Worm (Caenorhabditis elegans) whole organism, early embryonic: ENCODE results near the gene tra-2.
"Not testable (repeated sequence)": the region's sequence is repeated elsewhere in the genome, so short reads cannot be mapped to it uniquely, and the experiment has no call there.

ENCODE experiments used
- B0310.2 ChIP-seq: sonication (generic microtip); optimal IDR thresholded peaks from 2 replicates; lab custom pipeline; 2016; ENCODE audit warnings: mild to moderate bottlenecking, missing genetic modification characterization, missing compliant biosample characterization
- F13C5.2 ChIP-seq: sonication (generic microtip); optimal IDR thresholded peaks from 2 replicates; lab custom pipeline; 2017; ENCODE audit warnings: mild to moderate bottlenecking, missing genetic modification characterization, inconsistent platforms, missing compliant biosample characterization
- aly-1 ChIP-seq: sonication (generic microtip); optimal IDR thresholded peaks from 2 replicates; lab custom pipeline; 2016; ENCODE audit warnings: missing genetic modification characterization, missing compliant biosample characterization
- ama-1 ChIP-seq: fragments of 150-350 bp; optimal IDR thresholded peaks from 2 replicates; lab custom pipeline; 2014
- ceh-13 ChIP-seq: fragments of 200-800 bp; sonication (Bioruptor generic); optimal IDR thresholded peaks from 2 replicates; lab custom pipeline; 2018; ENCODE audit warnings: mild to moderate bottlenecking, missing genetic modification characterization, missing compliant biosample characterization
- ceh-36 ChIP-seq: sonication (generic microtip); optimal IDR thresholded peaks from 2 replicates; lab custom pipeline; 2016; ENCODE audit warnings: missing genetic modification characterization, inconsistent platforms, missing compliant biosample characterization
- ets-7 ChIP-seq: sonication (generic microtip); optimal IDR thresholded peaks from 2 replicates; lab custom pipeline; 2016; ENCODE audit warnings: missing genotype, missing genetic modification characterization, missing compliant biosample characterization
- flt-1 ChIP-seq: fragments of 200-800 bp; sonication (Bioruptor generic); IDR thresholded peaks from 2 replicates; pipeline ENCODE4 v1.3.6; 2022; ENCODE audit warnings: missing genetic modification characterization, missing compliant biosample characterization
- hmbx-1 ChIP-seq: sonication (generic microtip); optimal IDR thresholded peaks from 2 replicates; lab custom pipeline; 2016; ENCODE audit warnings: mild to moderate bottlenecking, missing genetic modification characterization, missing compliant biosample characterization
- hmg-4 ChIP-seq: fragments of 200-800 bp; sonication (Bioruptor generic); optimal IDR thresholded peaks from 2 replicates; lab custom pipeline; 2018; ENCODE audit warnings: mild to moderate bottlenecking, missing genetic modification characterization, missing compliant biosample characterization
- hnd-1 ChIP-seq: sonication (generic microtip); optimal IDR thresholded peaks from 2 replicates; lab custom pipeline; 2016; ENCODE audit warnings: missing genetic modification characterization, missing compliant biosample characterization
- pes-1 ChIP-seq: fragments of 200-800 bp; sonication (Bioruptor generic); IDR thresholded peaks from 2 replicates; pipeline ENCODE4 v1.3.6; 2022; ENCODE audit warnings: missing genetic modification reagents, missing genetic modification characterization, missing compliant biosample characterization
- scrt-1 ChIP-seq: fragments of 200-800 bp; sonication (Bioruptor generic); IDR thresholded peaks from 2 replicates; pipeline ENCODE4 v1.3.6; 2022; ENCODE audit warnings: missing genetic modification characterization, missing compliant biosample characterization
- sea-1 ChIP-seq: fragments of 200-800 bp; sonication (Bioruptor generic); conservative IDR thresholded peaks from 2 replicates; pipeline ENCODE4 v1.3.6; 2022; ENCODE audit warnings: missing genetic modification characterization, missing compliant biosample characterization
- tbx-11 ChIP-seq: fragments of 200-800 bp; sonication (Bioruptor generic); IDR thresholded peaks from 2 replicates; pipeline ENCODE4 v1.3.6; 2022; ENCODE audit warnings: missing genetic modification characterization, missing compliant biosample characterization
- tbx-37 ChIP-seq: fragments of 200-800 bp; sonication (Bioruptor generic); conservative IDR thresholded peaks from 2 replicates; pipeline ENCODE4 v1.3.6; 2022; ENCODE audit warnings: missing genetic modification reagents, missing genetic modification characterization, missing compliant biosample characterization
- tra-4 ChIP-seq: sonication (generic microtip); optimal IDR thresholded peaks from 2 replicates; lab custom pipeline; 2017; ENCODE audit warnings: missing genetic modification characterization, missing compliant biosample characterization

The tra-2 gene

DNA sequence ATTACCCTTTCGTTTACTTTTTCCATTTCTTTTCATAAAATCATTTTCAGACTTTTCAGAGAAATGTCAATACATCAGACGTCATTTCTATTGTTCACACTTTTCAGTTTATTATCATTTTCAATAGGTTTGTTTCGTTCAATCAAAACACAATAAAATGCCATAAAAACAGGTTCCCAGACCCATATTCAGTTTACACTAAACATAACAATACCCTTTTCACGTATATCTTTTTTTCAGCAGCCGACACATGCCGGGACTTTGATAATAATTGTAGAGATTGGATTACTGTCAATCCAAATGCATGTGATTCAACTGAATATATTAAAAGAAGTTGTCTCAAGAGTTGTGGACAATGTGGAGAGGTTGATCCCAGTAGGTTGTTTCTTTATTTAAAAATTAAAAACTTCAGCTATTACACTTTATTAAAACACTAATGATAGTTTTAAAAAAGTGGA, 24.4 kb upstream of the tra-2 start, which contains the start of gene C15F1.1:
C15F1.1 (plus strand) TSS at position 51 of the 458 bp plus-strand sequence.
- no peak for TF ChIP-seq ceh-36 (tag; lab: Kevin White, UChicago)
- no peak for TF ChIP-seq tra-4 (tag; lab: Kevin White, UChicago)
- no peak for TF ChIP-seq hmg-4 (GFP tag; lab: Kevin White, UChicago)

DNA sequence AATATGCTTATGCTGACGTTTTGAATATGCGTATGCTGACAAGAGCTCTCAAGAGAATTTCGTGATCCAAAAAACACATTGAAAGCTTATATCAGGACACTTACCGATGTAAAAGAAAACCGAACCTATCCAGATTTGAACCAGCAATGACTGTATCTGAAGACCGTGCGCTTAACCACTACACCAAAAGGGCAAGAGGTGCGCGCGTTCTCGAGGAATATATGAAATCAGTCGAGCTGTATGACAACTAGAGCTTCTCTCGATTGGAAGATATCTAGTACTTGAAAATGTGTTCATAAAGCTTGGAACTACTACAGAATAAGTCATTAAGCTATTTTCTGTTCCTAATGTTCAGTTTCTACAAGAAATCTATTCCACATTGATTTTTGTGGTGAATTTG, 17.5 kb upstream of the tra-2 start:
- TF ChIP-seq tbx-11 (GFP tag; lab: Robert Waterston, UW): 0 out of 2 replicates have a peak, but pooled peaks have one; percentile 57
- TF ChIP-seq scrt-1 (GFP tag; lab: Robert Waterston, UW): peak; percentile 66; the same call in 1 of the 2 replicates
- TF ChIP-seq tbx-37 (GFP tag; lab: Robert Waterston, UW): 0 out of 2 replicates have a peak, but pooled peaks have one; percentile 44

ce11 chrII:6979646-6980045, 14.2 kb upstream of the tra-2 start, which contains the start of gene C15F1.2:
C15F1.2 (plus strand) TSS chrII:6979953.
- TF ChIP-seq hmbx-1 (tag; lab: Kevin White, UChicago) (no peak), tbx-37 (GFP tag; lab: Robert Waterston, UW) (no peak), tbx-11 (GFP tag; lab: Robert Waterston, UW) (no peak), pes-1 (no peak), flt-1 (GFP tag; lab: Robert Waterston, UW) (no peak), scrt-1 (GFP tag; lab: Robert Waterston, UW) (no peak), hnd-1 (tag; lab: Kevin White, UChicago) (no peak), F13C5.2 (tag; lab: Kevin White, UChicago) (no peak), B0310.2 (no peak)

DNA sequence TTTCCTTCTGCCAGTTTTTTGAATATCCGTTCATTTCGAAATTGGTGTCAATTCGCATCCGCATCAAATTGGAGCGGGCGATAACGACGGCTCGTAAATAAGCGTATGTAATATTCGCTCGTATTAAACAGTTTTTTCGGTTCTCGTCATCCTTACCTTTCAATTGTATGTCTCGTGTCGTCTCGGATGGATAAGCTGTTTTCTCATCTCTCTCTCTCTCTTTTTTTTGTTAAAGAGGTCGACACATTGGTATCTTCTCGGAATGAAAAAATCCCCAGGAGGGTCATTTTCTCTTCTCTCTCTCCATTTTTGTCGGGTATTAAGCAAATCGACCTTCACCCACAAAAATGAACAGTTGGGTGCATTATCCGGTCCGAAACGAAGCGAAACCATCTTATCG, 13.4 kb upstream of the tra-2 start:
- TF ChIP-seq ets-7 (tag; lab: Kevin White, UChicago) (no peak), scrt-1 (GFP tag; lab: Robert Waterston, UW) (no peak), hmg-4 (GFP tag; lab: Kevin White, UChicago) (no peak), ceh-36 (tag; lab: Kevin White, UChicago) (no peak), pes-1 (no peak), F13C5.2 (tag; lab: Kevin White, UChicago) (no peak), B0310.2 (no peak), hmbx-1 (tag; lab: Kevin White, UChicago) (no peak), tbx-37 (GFP tag; lab: Robert Waterston, UW) (no peak), flt-1 (GFP tag; lab: Robert Waterston, UW) (no peak), sea-1 (GFP tag; lab: Robert Waterston, UW) (no peak), hnd-1 (tag; lab: Kevin White, UChicago) (no peak), ama-1 (lab: Kevin White, UChicago) (no peak), tra-4 (tag; lab: Kevin White, UChicago) (no peak), ceh-13 (GFP tag; lab: Kevin White, UChicago) (no peak), tbx-11 (GFP tag; lab: Robert Waterston, UW) (no peak), aly-1 (no peak)

- not testable (repeated sequence) for TF ChIP-seq flt-1 (GFP tag; lab: Robert Waterston, UW); sea-1 (GFP tag; lab: Robert Waterston, UW); hmg-4 (GFP tag; lab: Kevin White, UChicago)
Observed at ce11 chrII:6977732-6978131, 12.3 kb upstream of the tra-2 start, which contains the start of gene C15F1.8. C15F1.8 (minus strand) TSS chrII:6977832.

- TF ChIP-seq ceh-13 (GFP tag; lab: Kevin White, UChicago) (no peak), sea-1 (GFP tag; lab: Robert Waterston, UW) (no peak), F13C5.2 (tag; lab: Kevin White, UChicago) (no peak), tra-4 (tag; lab: Kevin White, UChicago) (no peak), ama-1 (lab: Kevin White, UChicago) (no peak), ceh-36 (tag; lab: Kevin White, UChicago) (no peak), hmbx-1 (tag; lab: Kevin White, UChicago) (no peak), pes-1 (no peak), B0310.2 (no peak), hnd-1 (tag; lab: Kevin White, UChicago) (no peak), tbx-11 (GFP tag; lab: Robert Waterston, UW) (no peak), flt-1 (GFP tag; lab: Robert Waterston, UW) (no peak), tbx-37 (GFP tag; lab: Robert Waterston, UW) (no peak), scrt-1 (GFP tag; lab: Robert Waterston, UW) (no peak), hmg-4 (GFP tag; lab: Kevin White, UChicago) (no peak), ets-7 (tag; lab: Kevin White, UChicago) (no peak), aly-1 (no peak)
Observed at ce11 chrII:6975725-6976124, 10.3 kb upstream of the tra-2 start.

DNA sequence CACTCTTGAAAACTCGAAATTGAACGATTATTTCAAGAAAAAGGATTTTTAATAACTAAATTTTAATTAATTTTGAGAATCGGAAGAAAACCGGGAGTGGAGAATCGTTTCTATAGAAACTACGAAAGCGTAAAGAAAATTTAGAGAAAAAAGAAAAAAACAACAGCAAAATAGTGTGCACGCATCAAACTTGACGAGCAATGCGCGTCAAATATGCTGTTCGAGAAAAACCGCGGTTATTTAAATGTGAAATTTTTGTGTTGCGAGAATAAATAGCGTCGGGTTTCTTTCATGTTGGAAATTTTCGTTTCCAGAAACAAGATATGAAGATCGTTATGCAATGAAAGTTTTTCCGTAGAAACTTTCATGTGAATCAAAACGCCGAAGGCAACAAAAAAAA, 8.5 kb upstream of the tra-2 start:
- TF ChIP-seq sea-1 (GFP tag; lab: Robert Waterston, UW): no peak
- no peak for TF ChIP-seq ceh-36 (tag; lab: Kevin White, UChicago)
- TF ChIP-seq hnd-1 (tag; lab: Kevin White, UChicago): no peak
- no peak for TF ChIP-seq tbx-37 (GFP tag; lab: Robert Waterston, UW)
- no peak for TF ChIP-seq pes-1

DNA sequence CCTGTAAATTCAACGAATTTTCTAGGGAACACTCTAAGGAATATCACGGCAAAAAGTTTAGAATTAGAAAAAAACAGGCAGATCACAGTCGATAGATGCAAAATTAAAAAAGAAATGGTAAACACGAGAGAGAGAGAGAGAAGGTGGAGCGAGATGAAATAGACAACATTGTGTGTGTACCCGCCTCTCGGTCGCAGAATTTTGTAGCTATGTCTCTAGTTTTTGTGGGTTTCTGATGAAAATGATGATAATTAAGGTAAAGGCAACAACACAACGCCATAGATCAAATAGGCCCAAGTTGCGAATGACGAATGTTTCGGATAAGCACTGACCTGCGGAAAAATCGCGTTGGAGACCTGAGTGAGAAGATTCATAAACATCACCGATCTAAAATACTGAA, 8.0 kb upstream of the tra-2 start, which contains the start of gene sod-1:
sod-1 (minus strand) TSS at position 387 of the 400 bp plus-strand sequence.
- TF ChIP-seq sea-1 (GFP tag; lab: Robert Waterston, UW) (no peak), hmbx-1 (tag; lab: Kevin White, UChicago) (no peak), B0310.2 (no peak), tbx-37 (GFP tag; lab: Robert Waterston, UW) (no peak), pes-1 (no peak), flt-1 (GFP tag; lab: Robert Waterston, UW) (no peak)
